Fruit fly (Drosophila melanogaster) whole organism, adult: Measurements from ENCODE around the gene Chc.

Experiments
- CG11617 ChIP-seq: fragments of 200-800 bp; sonication (Bioruptor generic); optimal IDR thresholded peaks from 2 replicates; lab custom pipeline; 2017; ENCODE audit warnings: mild to moderate bottlenecking, missing biosample characterization, missing genetic modification reagents, missing genetic modification characterization
- CG1620 ChIP-seq: fragments of 200-800 bp; sonication (Bioruptor generic); optimal IDR thresholded peaks from 2 replicates; lab custom pipeline; 2016; ENCODE audit warnings: missing biosample characterization, missing genetic modification characterization
- CG33017 ChIP-seq: fragments of 200-800 bp; sonication (Bioruptor generic); optimal IDR thresholded peaks from 2 replicates; lab custom pipeline; 2018; ENCODE audit warnings: missing biosample characterization, mild to moderate bottlenecking, missing genetic modification characterization, moderate library complexity
- CG5204 ChIP-seq: fragments of 200-800 bp; sonication (Bioruptor generic); optimal IDR thresholded peaks from 2 replicates; lab custom pipeline; 2016; ENCODE audit warnings: missing biosample characterization, missing genetic modification characterization
- CG7045 ChIP-seq: fragments of 200-800 bp; sonication (Bioruptor generic); optimal IDR thresholded peaks from 2 replicates; lab custom pipeline; 2017; ENCODE audit warnings: missing biosample characterization, mild to moderate bottlenecking, missing genetic modification characterization
- CG7101 ChIP-seq: fragments of 200-800 bp; sonication (Bioruptor generic); optimal IDR thresholded peaks from 2 replicates; lab custom pipeline; 2018; ENCODE audit warnings: missing biosample characterization, mild to moderate bottlenecking, missing genetic modification characterization, moderate library complexity
- Clk ChIP-seq: fragments of 200-800 bp; sonication (Bioruptor generic); optimal IDR thresholded peaks from 2 replicates; lab custom pipeline; 2017; ENCODE audit warnings: missing biosample characterization, missing genetic modification characterization
- Hr96 ChIP-seq: fragments of 200-800 bp; sonication (Bioruptor generic); optimal IDR thresholded peaks from 2 replicates; lab custom pipeline; 2016; ENCODE audit warnings: missing biosample characterization, missing genetic modification characterization
- Mnt ChIP-seq: fragments of 200-800 bp; sonication (Bioruptor generic); optimal IDR thresholded peaks from 2 replicates; lab custom pipeline; 2016; ENCODE audit warnings: missing biosample characterization, mild to moderate bottlenecking, missing genetic modification characterization
- cnc ChIP-seq, 2 experiments: fragments of >200 bp; optimal IDR thresholded peaks; 2 replicates each; lab custom pipeline; 2017
- pad ChIP-seq: fragments of 200-800 bp; sonication (Bioruptor generic); optimal IDR thresholded peaks from 3 replicates; lab custom pipeline; 2017; ENCODE audit warnings: missing biosample characterization, missing genetic modification characterization, mild to moderate bottlenecking, moderate library complexity, missing genetic modification reagents
- tj ChIP-seq: fragments of 200-800 bp; sonication (Bioruptor generic); optimal IDR thresholded peaks from 3 replicates; lab custom pipeline; 2017; ENCODE audit warnings: missing biosample characterization, mild to moderate bottlenecking, missing genetic modification characterization, moderate library complexity
- toe ChIP-seq: fragments of 200-800 bp; sonication (Bioruptor generic); optimal IDR thresholded peaks from 2 replicates; lab custom pipeline; 2016; ENCODE audit warnings: missing biosample characterization, missing genetic modification characterization

DNA sequence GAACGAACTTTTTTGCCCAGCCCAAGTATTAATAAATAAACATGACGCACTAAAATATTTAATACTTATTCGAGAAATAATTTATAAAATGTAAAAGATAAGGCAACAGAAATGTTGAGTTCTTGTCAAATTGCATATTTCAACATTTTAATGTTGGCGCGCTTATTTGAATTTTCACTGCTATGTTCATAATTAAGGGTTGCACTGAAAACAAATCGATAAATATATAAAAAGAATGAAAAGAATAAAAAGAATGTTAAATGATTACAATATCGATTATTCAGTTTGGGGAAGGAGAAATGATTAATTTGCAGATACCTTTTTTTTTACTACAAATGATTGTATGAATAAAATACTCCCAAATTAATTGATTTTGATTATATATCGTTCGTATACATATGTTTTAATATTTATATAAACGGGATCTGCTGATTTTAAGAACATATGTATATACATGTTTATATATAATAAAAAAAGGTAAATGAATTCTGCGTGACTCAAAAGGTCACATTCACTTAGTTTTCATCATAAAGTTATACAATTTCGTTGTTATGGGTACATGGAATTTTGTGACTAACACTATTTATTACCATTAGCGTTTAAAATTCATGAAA, 31.6 kb upstream of the Chc start:
- TF ChIP-seq Hr96 (GFP tag; lab: Kevin White, UChicago) (no peak), CG7045 (GFP tag; lab: Kevin White, UChicago) (no peak), CG7101 (no peak), toe (GFP tag; lab: Kevin White, UChicago) (no peak), tj (GFP tag; lab: Kevin White, UChicago) (no peak), Clk (no peak), CG5204 (GFP tag; lab: Kevin White, UChicago) (no peak), CG33017 (tag; lab: Kevin White, UChicago) (no peak), pad (GFP tag; lab: Kevin White, UChicago) (no peak), Mnt (GFP tag; lab: Kevin White, UChicago) (no peak), CG1620 (no peak), CG11617 (GFP tag; lab: Kevin White, UChicago) (no peak), cnc (optimal IDR thresholded peaks at IDR 0.05; lab: Kevin White, UChicago) (no peak)
